Fruit fly (Drosophila melanogaster): ENCODE data around the gene Kif19A.
A peak's percentile ranks its signal among the peaks of the same experiment; 100 is the strongest.

DNA sequence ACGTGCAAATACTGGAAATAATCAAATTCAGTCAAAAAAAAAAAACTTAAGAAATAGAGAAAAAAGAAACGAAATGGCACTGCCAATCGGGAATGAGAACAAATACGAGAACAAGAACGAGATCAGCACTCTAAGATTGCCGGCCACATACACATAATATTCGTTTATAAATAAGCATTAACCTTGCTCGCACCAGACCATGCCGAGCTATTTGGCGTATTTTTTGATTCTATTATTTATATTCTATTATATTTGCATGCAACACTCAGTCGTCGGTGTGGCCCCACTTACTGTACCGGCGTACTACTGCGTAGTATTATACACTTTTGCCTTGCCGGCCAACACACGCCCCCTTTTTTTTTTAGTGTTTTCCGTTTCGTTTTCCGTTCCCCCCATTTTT lies 47.6 kb downstream of the Kif19A start:
- TF ChIP-seq CG18619 (GFP tag; optimal IDR thresholded peaks at IDR 0.05) (no peak), ranshi (GFP tag; IDR thresholded peaks at IDR 0.05) (no peak), Deaf1 (tag; optimal IDR thresholded peaks at IDR 0.05) (no peak), CG11504 (tag; optimal IDR thresholded peaks at IDR 0.05) (no peak), Rfx (GFP tag; IDR thresholded peaks at IDR 0.05) (peak; percentile 20; the same call in 1 of the 2 replicates), CG3995 (GFP tag; optimal IDR thresholded peaks at IDR 0.05) (no peak), CG7357 (GFP tag; IDR thresholded peaks at IDR 0.05) (no peak)
